Fruit fly (Drosophila melanogaster) whole organism, wandering third instar larva: ENCODE data around the gene CG18731.
A peak's percentile ranks its signal among the peaks of the same experiment; 100 is the strongest.

Source experiments
- CG32264 ChIP-seq: fragments of 200-800 bp; sonication (Bioruptor generic); optimal IDR thresholded peaks from 2 replicates; lab custom pipeline; 2016; ENCODE audit warnings: missing biosample characterization, missing genetic modification characterization
- CG9705 ChIP-seq: fragments of 200-800 bp; sonication (Bioruptor generic); optimal IDR thresholded peaks from 2 replicates; lab custom pipeline; 2018; ENCODE audit warnings: missing biosample characterization, mild to moderate bottlenecking, missing genetic modification characterization
- Dfd ChIP-seq: fragments of >200 bp; optimal IDR thresholded peaks from 2 replicates; lab custom pipeline; 2017; ENCODE audit warnings: missing biosample characterization, missing genetic modification characterization
- Hr78 ChIP-seq: fragments of >200 bp; optimal IDR thresholded peaks from 2 replicates; lab custom pipeline; 2017; ENCODE audit warnings: missing biosample characterization, missing genetic modification characterization
- Myc ChIP-seq: fragments of >200 bp; optimal IDR thresholded peaks from 2 replicates; lab custom pipeline; 2017
- Rel ChIP-seq, 2 experiments: fragments of 200-800 bp; sonication (Bioruptor generic) in 1 of 2; optimal IDR thresholded peaks; 2 replicates in 1 of 2; 3 replicates in 1 of 2; lab custom pipeline; 2016 to 2019; ENCODE audit warnings: mild to moderate bottlenecking in 2 of 2, missing biosample characterization in 2 of 2, missing genetic modification characterization in 2 of 2, moderate library complexity in 1 of 2
- Sp1 ChIP-seq: fragments of 200-800 bp; sonication (Bioruptor generic); optimal IDR thresholded peaks from 3 replicates; lab custom pipeline; 2019; ENCODE audit warnings: missing biosample characterization, mild to moderate bottlenecking, missing genetic modification characterization, moderate library complexity
- br ChIP-seq: fragments of 200-800 bp; sonication (Bioruptor generic); optimal IDR thresholded peaks from 2 replicates; lab custom pipeline; 2016; ENCODE audit warnings: missing biosample characterization, missing genetic modification characterization
- fru ChIP-seq: fragments of 200-800 bp; sonication (Bioruptor generic); optimal IDR thresholded peaks from 3 replicates; lab custom pipeline; 2016; ENCODE audit warnings: missing biosample characterization, mild to moderate bottlenecking, missing genetic modification characterization
- pan ChIP-seq: fragments of >200 bp; optimal IDR thresholded peaks from 2 replicates; lab custom pipeline; 2017
- psq ChIP-seq: fragments of 200-800 bp; sonication (Bioruptor generic); optimal IDR thresholded peaks from 3 replicates; lab custom pipeline; 2017; ENCODE audit warnings: missing biosample characterization, mild to moderate bottlenecking, missing genetic modification characterization, moderate library complexity
- sv ChIP-seq: fragments of 200-800 bp; sonication (Bioruptor generic); optimal IDR thresholded peaks from 3 replicates; lab custom pipeline; 2016; ENCODE audit warnings: missing biosample characterization, missing genetic modification characterization
- usp ChIP-seq: fragments of >200 bp; optimal IDR thresholded peaks from 2 replicates; lab custom pipeline; 2017; ENCODE audit warnings: missing biosample characterization, missing genetic modification characterization

DNA sequence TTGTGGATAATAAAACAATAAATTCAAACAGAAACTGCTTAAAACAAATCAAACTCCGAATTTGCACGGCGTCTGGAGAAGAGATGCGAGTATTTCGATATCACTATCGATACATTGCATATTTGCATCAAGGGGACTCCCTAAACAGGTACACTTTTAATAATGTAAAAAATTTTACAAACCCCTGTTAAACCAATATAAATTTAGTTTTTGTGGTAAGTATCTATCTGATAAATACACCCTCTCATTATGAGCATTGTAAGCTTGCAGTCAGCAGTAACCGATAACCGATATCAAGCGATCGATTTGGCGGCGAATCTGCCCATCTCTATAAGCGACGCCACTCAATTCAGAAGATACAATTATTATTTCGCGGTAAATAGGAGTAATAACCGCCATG, 49.5 kb upstream of the CG18731 start, which contains the start of the genes Bub3 and Cap-D2:
- TF ChIP-seq fru (GFP tag; lab: Kevin White, UChicago) (peak; percentile 71), pan (lab: Kevin White, UChicago) (no peak), usp (GFP tag; lab: Kevin White, UChicago) (no peak), Myc (lab: Kevin White, UChicago) (peak; percentile 28), sv (peak; percentile 61), CG32264 (no peak), Sp1 (GFP tag; lab: Kevin White, UChicago) (peak; percentile 59), Hr78 (GFP tag; lab: Kevin White, UChicago) (no peak), psq (GFP tag; lab: Kevin White, UChicago) (peak; percentile 25), br (GFP tag; lab: Kevin White, UChicago) (peak; percentile 63), CG9705 (no peak), Rel (GFP tag; optimal IDR thresholded peaks at IDR 0.05; lab: Kevin White, UChicago) (no peak), Rel (tag; optimal IDR thresholded peaks at IDR 0.05; lab: Kevin White, UChicago) (peak; percentile 19), Dfd (GFP tag; lab: Kevin White, UChicago) (no peak)
